Fruit fly (Drosophila melanogaster): ENCODE data around the gene CG13407.

DNA sequence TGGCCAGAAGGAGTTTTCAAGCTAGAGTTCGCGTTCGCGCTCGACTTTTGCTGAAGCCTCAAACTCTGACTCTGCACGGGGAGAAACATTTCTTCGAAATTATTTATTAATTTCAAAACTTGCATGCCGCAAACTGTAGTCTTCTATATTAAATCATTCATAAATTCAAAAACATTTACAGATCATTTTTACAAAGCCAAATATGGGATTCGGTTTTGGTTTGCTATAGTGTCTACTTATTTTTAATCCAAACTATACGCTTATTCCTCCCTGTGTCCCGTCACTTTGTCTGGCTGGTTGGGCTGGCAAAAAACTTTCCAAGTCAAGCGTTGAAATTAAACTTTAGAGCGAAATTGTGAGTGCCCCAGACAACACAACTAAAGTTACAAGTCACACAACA, 45.1 kb downstream of the CG13407 start:
- TF ChIP-seq EcR (GFP tag; optimal IDR thresholded peaks at IDR 0.05): no peak
- TF ChIP-seq psq (optimal IDR thresholded peaks at IDR 0.05): no peak
- no peak for TF ChIP-seq CG8478 (optimal IDR thresholded peaks at IDR 0.05)
- TF ChIP-seq usp (GFP tag; optimal IDR thresholded peaks at IDR 0.05): no peak
